Worm (Caenorhabditis elegans): ENCODE measurements around the gene AC8.3.
"Not testable (repeated sequence)": the region's sequence is repeated elsewhere in the genome, so short reads cannot be mapped to it uniquely, and the experiment has no call there.

- not testable (repeated sequence) for TF ChIP-seq skn-1 (tag; optimal IDR thresholded peaks at IDR 0.05); jun-1 (tag; optimal IDR thresholded peaks at IDR 0.05); ama-1 (optimal IDR thresholded peaks at IDR 0.05); zip-11 (GFP tag; IDR thresholded peaks at IDR 0.05); php-3 (GFP tag; IDR thresholded peaks at IDR 0.05); R02D3.7 (tag; optimal IDR thresholded peaks at IDR 0.05); dpl-1 (GFP tag; optimal IDR thresholded peaks at IDR 0.05); mdl-1 (tag; optimal IDR thresholded peaks at IDR 0.05); nhr-102 (tag; optimal IDR thresholded peaks at IDR 0.05); unc-39 (tag; optimal IDR thresholded peaks at IDR 0.05)
Measured at ce11 chrX:258540-258939, 29.3 kb upstream of the AC8.3 start.

Measured in whole organism, L4 larva.